Fruit fly (Drosophila melanogaster) whole organism, pupa: ENCODE data around the gene CG31954.

Experiments used
- CG10348 ChIP-seq: fragments of 200-800 bp; sonication (Bioruptor generic); IDR thresholded peaks from 2 replicates; pipeline ENCODE4 v1.3.6; 2022; ENCODE audit warnings: missing biosample characterization, missing genetic modification characterization
- CG13204 ChIP-seq: fragments of 200-800 bp; sonication (Bioruptor generic); optimal IDR thresholded peaks from 2 replicates; lab custom pipeline; 2018; ENCODE audit warnings: missing biosample characterization, mild to moderate bottlenecking, missing genetic modification characterization, moderate library complexity
- CG17806 ChIP-seq: fragments of 200-800 bp; sonication (Bioruptor generic); optimal IDR thresholded peaks from 2 replicates; lab custom pipeline; 2018; ENCODE audit warnings: missing biosample characterization, mild to moderate bottlenecking, missing genetic modification characterization, moderate library complexity
- CG32121 ChIP-seq: fragments of 200-800 bp; sonication (Bioruptor generic); IDR thresholded peaks from 2 replicates; pipeline ENCODE4 v1.3.6; 2022; ENCODE audit warnings: missing biosample characterization, missing genetic modification characterization
- CG4496 ChIP-seq: fragments of 200-800 bp; sonication (Bioruptor generic); IDR thresholded peaks from 3 replicates; pipeline ENCODE4 v1.3.6; 2022; ENCODE audit warnings: missing biosample characterization, missing genetic modification characterization
- EcR ChIP-seq: fragments of 200-800 bp; sonication (Bioruptor generic); optimal IDR thresholded peaks from 3 replicates; lab custom pipeline; 2019; ENCODE audit warnings: missing biosample characterization, missing genetic modification characterization, mild to moderate bottlenecking, moderate library complexity, missing genetic modification reagents
- Pif1B ChIP-seq: fragments of 200-800 bp; sonication (Bioruptor generic); optimal IDR thresholded peaks from 3 replicates; lab custom pipeline; 2016; ENCODE audit warnings: missing biosample characterization, missing genetic modification characterization
- Snoo ChIP-seq: fragments of 200-800 bp; sonication (Bioruptor generic); optimal IDR thresholded peaks from 3 replicates; lab custom pipeline; 2017; ENCODE audit warnings: missing biosample characterization, mild to moderate bottlenecking, missing genetic modification characterization, inconsistent platforms

DNA sequence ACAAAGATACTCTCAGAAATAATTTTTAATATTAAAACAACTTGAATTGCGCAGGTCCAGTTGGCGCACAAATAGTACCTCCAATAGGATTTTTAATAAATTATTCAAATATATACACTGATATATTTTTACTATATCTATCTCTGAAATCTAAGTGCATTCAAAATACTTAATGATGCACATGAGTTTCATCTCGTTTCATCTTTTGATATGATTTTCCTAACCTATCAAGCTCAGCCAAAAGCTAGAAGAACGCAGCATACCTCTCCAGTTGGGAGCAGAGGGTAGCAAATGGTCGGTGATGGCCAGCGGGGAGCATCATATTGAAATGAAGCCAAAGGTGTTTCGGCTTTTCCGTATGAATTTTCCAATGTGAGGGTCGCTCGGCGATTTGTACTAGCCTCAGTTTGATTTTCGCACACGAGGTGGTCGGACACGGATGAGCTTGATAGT lies 14.9 kb upstream of the CG31954 start, which contains the start of gene CG8852:
- TF ChIP-seq CG32121 (GFP tag; lab: Robert Waterston, UW), result no peak
- no peak for TF ChIP-seq EcR (GFP tag; lab: Kevin White, UChicago)
- no peak for TF ChIP-seq Snoo (tag; lab: Kevin White, UChicago)
- no peak for TF ChIP-seq CG17806
- TF ChIP-seq CG4496 (GFP tag; lab: Robert Waterston, UW), result no peak
- no peak for TF ChIP-seq CG10348 (GFP tag; lab: Robert Waterston, UW)
- TF ChIP-seq CG13204, result no peak
- TF ChIP-seq Pif1B (GFP tag; lab: Kevin White, UChicago), result no peak
